Fruit fly (Drosophila melanogaster): Measurements from ENCODE around the gene AP-1gamma.

DNA sequence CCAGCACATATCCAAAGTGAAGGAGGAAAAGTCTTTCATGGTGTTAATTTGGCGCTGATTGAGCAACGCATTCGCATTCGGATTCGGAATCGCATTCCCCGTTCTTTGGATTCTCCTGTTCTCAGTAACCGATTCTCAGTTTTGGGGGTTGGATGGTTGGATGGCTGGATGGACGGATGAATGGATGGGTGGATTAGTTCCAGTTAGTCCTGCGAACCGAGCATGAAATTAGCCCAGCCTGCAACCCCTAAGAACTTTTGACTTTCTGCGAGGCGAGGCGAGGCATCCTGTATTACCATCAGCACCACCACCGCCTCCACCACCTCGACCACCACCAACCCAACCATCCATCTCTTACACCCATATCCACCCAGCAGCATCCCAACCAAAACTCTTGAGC, 21.8 kb downstream of the AP-1gamma start:
- TF ChIP-seq psq (optimal IDR thresholded peaks at IDR 0.05) (no peak), pan (optimal IDR thresholded peaks at IDR 0.05) (no peak), Dll (optimal IDR thresholded peaks at IDR 0.05) (no peak), EcR (GFP tag; optimal IDR thresholded peaks at IDR 0.05) (no peak)

Data from whole organism.